Fruit fly (Drosophila melanogaster): Measurements from ENCODE around the gene Sgsh.

dm6 chr3R:18897821-18898220, 14.9 kb downstream of the Sgsh start, which contains the start of gene CG14297:
- TF ChIP-seq psq (GFP tag; optimal IDR thresholded peaks at IDR 0.05) (no peak), br (GFP tag; optimal IDR thresholded peaks at IDR 0.05) (no peak), pan (optimal IDR thresholded peaks at IDR 0.05) (no peak), Abd-B (GFP tag; optimal IDR thresholded peaks at IDR 0.05) (no peak), Sp1 (GFP tag; optimal IDR thresholded peaks at IDR 0.05) (no peak), rgr (GFP tag; optimal IDR thresholded peaks at IDR 0.05) (no peak)
